Fruit fly (Drosophila melanogaster): ENCODE measurements around the gene Grx1.

Grx1 gene

DNA sequence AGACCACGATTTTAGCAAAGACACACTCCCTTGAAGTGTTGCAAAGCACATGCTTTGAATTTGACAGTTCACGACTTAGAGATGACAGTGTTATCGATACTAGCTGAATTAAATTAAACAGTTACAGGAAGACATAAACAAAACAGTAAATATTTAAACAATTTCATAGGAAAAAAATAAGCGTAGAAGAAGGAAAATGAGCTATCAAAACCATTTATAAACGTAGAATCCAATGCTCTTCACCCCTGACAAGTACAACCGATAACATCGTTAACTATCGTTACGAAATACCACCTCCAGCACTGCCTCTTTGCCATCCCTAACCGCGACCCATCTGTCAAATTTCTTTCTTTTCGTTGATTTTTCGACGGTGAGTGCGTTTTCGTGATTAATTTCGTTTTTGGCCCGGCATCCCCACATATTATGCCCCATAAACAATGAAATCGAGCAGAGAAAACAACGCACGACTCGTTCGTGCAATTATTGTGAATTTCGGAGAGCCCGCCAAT, 29.8 kb downstream of the Grx1 start, which contains the start of gene RpL26 (continued):
- peak; percentile 14 for TF ChIP-seq ab (GFP tag; optimal IDR thresholded peaks at IDR 0.05)
- TF ChIP-seq CG4328 (GFP tag; optimal IDR thresholded peaks at IDR 0.05), result peak; percentile 77
- peak; percentile 42 for TF ChIP-seq fd96Cb (tag; optimal IDR thresholded peaks at IDR 0.05)
- peak; percentile 98 for TF ChIP-seq Ets65A (GFP tag)
- TF ChIP-seq sob (GFP tag; IDR thresholded peaks at IDR 0.05), result peak; percentile 81
- TF ChIP-seq CG4282 (GFP tag; optimal IDR thresholded peaks at IDR 0.05), result peak; percentile 70
- TF ChIP-seq jigr1 (GFP tag; IDR thresholded peaks at IDR 0.05), result no peak
- TF ChIP-seq kah (GFP tag; optimal IDR thresholded peaks at IDR 0.05), result peak; percentile 28
- no peak for TF ChIP-seq corto (GFP tag; optimal IDR thresholded peaks at IDR 0.05)
- TF ChIP-seq CG1647 (GFP tag; optimal IDR thresholded peaks at IDR 0.05), result peak; percentile 44
- peak; percentile 76 for TF ChIP-seq CG17829 (tag; optimal IDR thresholded peaks at IDR 0.05)
- TF ChIP-seq Aef1 (GFP tag; IDR thresholded peaks at IDR 0.05), result peak; percentile 71
- TF ChIP-seq onecut (GFP tag; IDR thresholded peaks at IDR 0.05), result no peak
- no peak for TF ChIP-seq Hmr (GFP tag; optimal IDR thresholded peaks at IDR 0.05)
- TF ChIP-seq lmd (GFP tag; IDR thresholded peaks at IDR 0.05), result peak; percentile 73; the same call in 1 of the 2 replicates
- TF ChIP-seq CG6175 (GFP tag; IDR thresholded peaks at IDR 0.05), result no peak
- no peak for TF ChIP-seq sens-2 (GFP tag; IDR thresholded peaks at IDR 0.05)
- TF ChIP-seq unpg (GFP tag; optimal IDR thresholded peaks at IDR 0.05), result peak; percentile 51
- peak; percentile 62 for TF ChIP-seq CG31441 (GFP tag; IDR thresholded peaks at IDR 0.05)
- TF ChIP-seq ewg (GFP tag; optimal IDR thresholded peaks at IDR 0.05), result peak; percentile 62
- TF ChIP-seq Fer3 (tag; optimal IDR thresholded peaks at IDR 0.05), result peak; percentile 42
- peak; percentile 7 for TF ChIP-seq CG17802 (tag; optimal IDR thresholded peaks at IDR 0.05)
- TF ChIP-seq CG4404 (GFP tag; IDR thresholded peaks at IDR 0.05), result peak; percentile 83
- 0 out of 2 replicates have a peak, but pooled peaks have one; percentile 19 for TF ChIP-seq Ada2b (GFP tag; IDR thresholded peaks at IDR 0.05)
- TF ChIP-seq Chrac-16 (GFP tag; optimal IDR thresholded peaks at IDR 0.05), result peak; percentile 79
- TF ChIP-seq Mad (GFP tag; optimal IDR thresholded peaks at IDR 0.05), result peak; percentile 62
- peak; percentile 72 for TF ChIP-seq emc (GFP tag; optimal IDR thresholded peaks at IDR 0.05)
- TF ChIP-seq toy (GFP tag; IDR thresholded peaks at IDR 0.05), result peak; percentile 51; the same call in 1 of the 2 replicates
- no peak for TF ChIP-seq mirr (GFP tag; optimal IDR thresholded peaks at IDR 0.05)
- peak; percentile 96 for TF ChIP-seq row (GFP tag; IDR thresholded peaks at IDR 0.05)
- no peak for TF ChIP-seq br (optimal IDR thresholded peaks at IDR 0.05)
- peak; percentile 83 for TF ChIP-seq B-H2 (GFP tag; optimal IDR thresholded peaks at IDR 0.05)
- no peak for TF ChIP-seq aop (GFP tag; IDR thresholded peaks at IDR 0.05)
- peak; percentile 78 for TF ChIP-seq Dip3 (GFP tag; optimal IDR thresholded peaks at IDR 0.05)
- peak; percentile 54 for TF ChIP-seq en (GFP tag; optimal IDR thresholded peaks at IDR 0.05)
- no peak for TF ChIP-seq hth (optimal IDR thresholded peaks at IDR 0.05)
- TF ChIP-seq B-H1 (GFP tag; IDR thresholded peaks at IDR 0.05), result peak; percentile 57; the same call in 1 of the 3 replicates
- no peak for TF ChIP-seq CG11696 (GFP tag; IDR thresholded peaks at IDR 0.05)
- TF ChIP-seq ftz-f1 (GFP tag; optimal IDR thresholded peaks at IDR 0.05), result no peak
- peak; percentile 66 for TF ChIP-seq esg (GFP tag; conservative IDR thresholded peaks at IDR 0.05)
- peak; percentile 61 for TF ChIP-seq BtbVII (GFP tag; optimal IDR thresholded peaks at IDR 0.05)
- no peak for TF ChIP-seq danr (GFP tag; IDR thresholded peaks at IDR 0.05)
- TF ChIP-seq Neu2 (GFP tag; optimal IDR thresholded peaks at IDR 0.05; ENCODE audit: borderline replicate concordance), result no peak
- TF ChIP-seq Bdp1 (GFP tag; optimal IDR thresholded peaks at IDR 0.05), result peak; percentile 74
- no peak for TF ChIP-seq h (optimal IDR thresholded peaks at IDR 0.05)
- peak; percentile 57 for TF ChIP-seq CG11398 (GFP tag; optimal IDR thresholded peaks at IDR 0.05)
- TF ChIP-seq CG7786 (GFP tag; optimal IDR thresholded peaks at IDR 0.05), result peak; percentile 83
- peak; percentile 92 for TF ChIP-seq Lhr (GFP tag; optimal IDR thresholded peaks at IDR 0.05)
- TF ChIP-seq gem (tag; optimal IDR thresholded peaks at IDR 0.05), result peak; percentile 80
- peak; percentile 53 for TF ChIP-seq CG1792 (GFP tag; optimal IDR thresholded peaks at IDR 0.05)
- no peak for TF ChIP-seq CG11504 (tag; optimal IDR thresholded peaks at IDR 0.05)
- TF ChIP-seq CG8281 (tag; optimal IDR thresholded peaks at IDR 0.05), result no peak
- no peak for TF ChIP-seq fd102C (GFP tag; optimal IDR thresholded peaks at IDR 0.05)
